Worm (Caenorhabditis elegans): ENCODE results near the gene snr-6.

snr-6 gene

DNA sequence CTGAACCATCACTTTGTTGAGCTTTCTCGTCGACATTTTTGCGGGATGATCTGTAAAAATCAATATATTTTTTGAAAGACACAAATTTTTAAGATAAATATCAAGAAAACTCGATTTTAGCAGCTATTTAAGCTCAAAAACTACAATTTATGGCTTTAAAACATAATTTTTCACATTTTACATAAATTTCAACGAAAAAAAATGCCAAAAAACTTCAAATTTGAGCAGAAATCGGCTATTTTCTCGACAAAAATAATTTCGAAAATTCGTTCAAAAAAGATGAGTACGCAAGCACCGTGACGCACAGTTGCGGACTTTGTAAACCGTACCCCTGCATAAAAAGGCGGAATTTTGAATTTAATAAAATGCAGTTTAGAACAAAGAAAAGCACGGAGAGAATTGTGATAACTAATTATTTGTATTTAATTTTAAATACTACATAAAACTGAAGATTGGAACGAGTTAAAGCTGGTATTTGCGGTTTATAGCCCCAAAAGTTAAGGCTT, at the start of gene snr-6:
snr-6 (minus strand) TSS at position 51 of the 506 bp plus-strand sequence.
- TF ChIP-seq nhr-23 (tag; optimal IDR thresholded peaks at IDR 0.05) (peak; percentile 69), eor-1 (tag; optimal IDR thresholded peaks at IDR 0.05) (no peak), elt-1 (tag; optimal IDR thresholded peaks at IDR 0.05) (no peak), fkh-2 (tag; optimal IDR thresholded peaks at IDR 0.05) (no peak), nhr-77 (tag; optimal IDR thresholded peaks at IDR 0.05) (no peak), nhr-76 (tag; optimal IDR thresholded peaks at IDR 0.05) (no peak), ceh-82 (tag; optimal IDR thresholded peaks at IDR 0.05) (no peak), daf-12 (tag; optimal IDR thresholded peaks at IDR 0.05) (no peak), jun-1 (tag; optimal IDR thresholded peaks at IDR 0.05) (no peak), ceh-28 (tag; optimal IDR thresholded peaks at IDR 0.05) (peak; percentile 48), tbx-2 (tag; optimal IDR thresholded peaks at IDR 0.05) (no peak), egl-5 (tag; optimal IDR thresholded peaks at IDR 0.05) (peak; percentile 32), sea-2 (GFP tag; optimal IDR thresholded peaks at IDR 0.05) (no peak), elt-3 (tag; optimal IDR thresholded peaks at IDR 0.05) (no peak), nhr-43 (tag; optimal IDR thresholded peaks at IDR 0.05; ENCODE audit: poor library complexity, severe bottlenecking) (no peak), aly-2 (tag; optimal IDR thresholded peaks at IDR 0.05) (no peak), zag-1 (tag; optimal IDR thresholded peaks at IDR 0.05) (no peak), nhr-25 (tag; optimal IDR thresholded peaks at IDR 0.05) (peak; percentile 29), nfya-1 (tag; optimal IDR thresholded peaks at IDR 0.05; ENCODE audit: insufficient read depth) (peak; percentile 96), fos-1 (tag; optimal IDR thresholded peaks at IDR 0.05) (no peak), ZK546.5 (tag; optimal IDR thresholded peaks at IDR 0.05) (no peak), skn-1 (tag; optimal IDR thresholded peaks at IDR 0.05) (peak; percentile 63), fkh-10 (GFP tag; optimal IDR thresholded peaks at IDR 0.05) (no peak), mdl-1 (tag; optimal IDR thresholded peaks at IDR 0.05) (no peak), lin-39 (tag; optimal IDR thresholded peaks at IDR 0.05) (peak; percentile 47), ceh-16 (tag; optimal IDR thresholded peaks at IDR 0.05) (no peak), nhr-12 (tag; optimal IDR thresholded peaks at IDR 0.05) (no peak), elt-2 (tag; optimal IDR thresholded peaks at IDR 0.05) (no peak), lin-15B (tag; optimal IDR thresholded peaks at IDR 0.05) (peak; percentile 86), unc-39 (tag; optimal IDR thresholded peaks at IDR 0.05) (no peak), pha-4 (tag; optimal IDR thresholded peaks at IDR 0.05) (peak; percentile 83), hmg-11 (tag; optimal IDR thresholded peaks at IDR 0.05) (peak; percentile 40), pqm-1 (tag; optimal IDR thresholded peaks at IDR 0.05) (no peak), nhr-11 (tag; optimal IDR thresholded peaks at IDR 0.05) (no peak), nhr-237 (tag; optimal IDR thresholded peaks at IDR 0.05) (no peak), R02D3.7 (tag; optimal IDR thresholded peaks at IDR 0.05) (peak; percentile 35), snpc-4 (tag; optimal IDR thresholded peaks at IDR 0.05) (peak; percentile 30), ztf-4 (tag; optimal IDR thresholded peaks at IDR 0.05) (no peak), ama-1 (optimal IDR thresholded peaks at IDR 0.05) (no peak), lsy-12 (tag; optimal IDR thresholded peaks at IDR 0.05) (no peak)

ce11 chrIII:12472497-12472896, 43.1 kb upstream of the snr-6 start, which contains the start of gene cccp-1:
Gene cccp-1, plus strand, starts transcription at chrIII:12472873.
- peak; percentile 71 for TF ChIP-seq nfya-1 (tag; optimal IDR thresholded peaks at IDR 0.05; ENCODE audit: insufficient read depth)
- TF ChIP-seq snpc-4 (tag; optimal IDR thresholded peaks at IDR 0.05): no peak
- no peak for TF ChIP-seq ztf-11 (tag; optimal IDR thresholded peaks at IDR 0.05)
- no peak for TF ChIP-seq skn-1 (tag; optimal IDR thresholded peaks at IDR 0.05)
- peak; percentile 25 for TF ChIP-seq lin-15B (tag; optimal IDR thresholded peaks at IDR 0.05)
- no peak for TF ChIP-seq ceh-9 (tag; optimal IDR thresholded peaks at IDR 0.05)
- no peak for TF ChIP-seq mml-1 (tag; optimal IDR thresholded peaks at IDR 0.05)
- no peak for TF ChIP-seq egl-27 (tag; optimal IDR thresholded peaks at IDR 0.05)
- no peak for TF ChIP-seq daf-12 (tag; optimal IDR thresholded peaks at IDR 0.05)
- no peak for TF ChIP-seq elt-1 (tag; optimal IDR thresholded peaks at IDR 0.05)
- TF ChIP-seq fkh-10 (GFP tag; optimal IDR thresholded peaks at IDR 0.05): peak; percentile 53
- TF ChIP-seq unc-62 (GFP tag; optimal IDR thresholded peaks at IDR 0.05): no peak
- TF ChIP-seq nhr-28 (tag; optimal IDR thresholded peaks at IDR 0.05): no peak
- no peak for TF ChIP-seq ceh-16 (tag; optimal IDR thresholded peaks at IDR 0.05)
- no peak for TF ChIP-seq ceh-82 (tag; optimal IDR thresholded peaks at IDR 0.05)
- TF ChIP-seq ceh-28 (tag; optimal IDR thresholded peaks at IDR 0.05): peak; percentile 88
- no peak for TF ChIP-seq egl-5 (tag; optimal IDR thresholded peaks at IDR 0.05)
- TF ChIP-seq jun-1 (tag; optimal IDR thresholded peaks at IDR 0.05): no peak
- TF ChIP-seq hmg-11 (tag; optimal IDR thresholded peaks at IDR 0.05): peak; percentile 67
- TF ChIP-seq unc-39 (tag; optimal IDR thresholded peaks at IDR 0.05): no peak
- peak; percentile 19 for TF ChIP-seq elt-2 (tag; optimal IDR thresholded peaks at IDR 0.05)
- no peak for TF ChIP-seq elt-3 (tag; optimal IDR thresholded peaks at IDR 0.05)
- TF ChIP-seq nhr-25 (tag; optimal IDR thresholded peaks at IDR 0.05): no peak
- no peak for TF ChIP-seq nhr-11 (tag; optimal IDR thresholded peaks at IDR 0.05)
- TF ChIP-seq tbx-2 (tag; optimal IDR thresholded peaks at IDR 0.05): no peak
